Fruit fly (Drosophila melanogaster) whole organism, pupa: Measurements from ENCODE around the gene Alp10.

Experiments
- CG12605 ChIP-seq: fragments of 200-800 bp; sonication (Bioruptor generic); IDR thresholded peaks from 2 replicates; pipeline ENCODE4 v1.3.6; 2022; ENCODE audit warnings: missing biosample characterization, missing genetic modification characterization
- CG14655 ChIP-seq: fragments of 200-800 bp; sonication (Bioruptor generic); optimal IDR thresholded peaks from 3 replicates; lab custom pipeline; 2017; ENCODE audit warnings: mild to moderate bottlenecking, missing biosample characterization, missing genetic modification reagents, missing genetic modification characterization
- CG32121 ChIP-seq: fragments of 200-800 bp; sonication (Bioruptor generic); IDR thresholded peaks from 2 replicates; pipeline ENCODE4 v1.3.6; 2022; ENCODE audit warnings: missing biosample characterization, missing genetic modification characterization
- CG34367 ChIP-seq: fragments of 200-800 bp; sonication (Bioruptor generic); optimal IDR thresholded peaks from 2 replicates; lab custom pipeline; 2018; ENCODE audit warnings: missing biosample characterization, mild to moderate bottlenecking, missing genetic modification characterization
- CG4496 ChIP-seq: fragments of 200-800 bp; sonication (Bioruptor generic); IDR thresholded peaks from 3 replicates; pipeline ENCODE4 v1.3.6; 2022; ENCODE audit warnings: missing biosample characterization, missing genetic modification characterization
- CG8159 ChIP-seq: fragments of 200-800 bp; sonication (Bioruptor generic); optimal IDR thresholded peaks from 3 replicates; lab custom pipeline; 2018; ENCODE audit warnings: missing biosample characterization, mild to moderate bottlenecking, missing genetic modification characterization, moderate library complexity
- CG8301 ChIP-seq: fragments of 200-800 bp; sonication (Bioruptor generic); optimal IDR thresholded peaks from 2 replicates; lab custom pipeline; 2018; ENCODE audit warnings: missing biosample characterization, mild to moderate bottlenecking, missing genetic modification characterization
- CG9948 ChIP-seq: fragments of 200-800 bp; sonication (Bioruptor generic); optimal IDR thresholded peaks from 2 replicates; lab custom pipeline; 2018; ENCODE audit warnings: missing biosample characterization, mild to moderate bottlenecking, missing genetic modification characterization, moderate library complexity
- D1 ChIP-seq: fragments of 200-800 bp; sonication (Bioruptor generic); optimal IDR thresholded peaks from 2 replicates; lab custom pipeline; 2018; ENCODE audit warnings: missing biosample characterization, mild to moderate bottlenecking, missing genetic modification characterization, moderate library complexity
- EcR ChIP-seq: fragments of 200-800 bp; sonication (Bioruptor generic); optimal IDR thresholded peaks from 3 replicates; lab custom pipeline; 2019; ENCODE audit warnings: missing biosample characterization, missing genetic modification characterization, mild to moderate bottlenecking, moderate library complexity, missing genetic modification reagents
- Ets98B ChIP-seq: fragments of 200-800 bp; sonication (Bioruptor generic); IDR thresholded peaks from 2 replicates; pipeline ENCODE4 v1.3.6; 2022; ENCODE audit warnings: missing biosample characterization, missing genetic modification characterization
- Pif1A ChIP-seq: fragments of 200-800 bp; sonication (Bioruptor generic); optimal IDR thresholded peaks from 3 replicates; lab custom pipeline; 2016; ENCODE audit warnings: missing biosample characterization, missing genetic modification characterization
- Pif1B ChIP-seq: fragments of 200-800 bp; sonication (Bioruptor generic); optimal IDR thresholded peaks from 3 replicates; lab custom pipeline; 2016; ENCODE audit warnings: missing biosample characterization, missing genetic modification characterization
- rn ChIP-seq: fragments of 200-800 bp; sonication (Bioruptor generic); IDR thresholded peaks from 2 replicates; pipeline ENCODE4 v1.3.6; 2022; ENCODE audit warnings: missing biosample characterization, missing genetic modification characterization

DNA sequence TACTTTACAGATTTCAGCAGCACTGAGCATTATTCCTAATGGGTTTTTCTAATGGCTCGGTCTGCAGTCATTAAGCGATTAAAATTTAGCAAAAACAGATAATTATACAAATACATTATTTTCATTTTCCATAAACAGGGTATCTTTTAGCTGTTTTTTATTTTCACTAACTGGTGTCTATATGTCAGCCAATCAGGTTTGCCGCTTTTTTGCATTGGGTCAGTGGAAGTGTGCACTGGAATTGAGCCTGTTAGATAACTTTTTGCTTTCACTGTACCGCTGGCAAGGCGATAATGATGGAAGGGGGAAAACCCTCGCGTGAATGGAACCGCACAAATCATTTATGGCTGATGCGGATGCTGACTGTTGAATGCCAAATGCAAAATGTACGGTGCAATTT lies 19.5 kb downstream of the Alp10 start:
- TF ChIP-seq rn (GFP tag; lab: Robert Waterston, UW) (no peak), D1 (tag; lab: Kevin White, UChicago) (no peak), CG14655 (GFP tag; lab: Kevin White, UChicago) (no peak), CG8301 (tag; lab: Kevin White, UChicago) (no peak), CG9948 (tag; lab: Kevin White, UChicago) (no peak), EcR (GFP tag; lab: Kevin White, UChicago) (no peak), CG12605 (GFP tag; lab: Robert Waterston, UW) (no peak), Pif1A (no peak), CG4496 (GFP tag; lab: Robert Waterston, UW) (no peak), CG34367 (tag; lab: Kevin White, UChicago) (no peak), Pif1B (no peak), CG8159 (tag; lab: Kevin White, UChicago) (no peak), Ets98B (no peak), CG32121 (GFP tag; lab: Robert Waterston, UW) (no peak)
